Worm (Caenorhabditis elegans): ENCODE results near the gene fbxb-55.
A peak's percentile ranks its signal among the peaks of the same experiment; 100 is the strongest.

The fbxb-55 gene

ce11 chrIV:4030917-4031599 lies 37.5 kb upstream of the fbxb-55 start:
- no peak for TF ChIP-seq R02D3.7 (tag; optimal IDR thresholded peaks at IDR 0.05)
- TF ChIP-seq unc-39 (tag; optimal IDR thresholded peaks at IDR 0.05) = no peak
- no peak for TF ChIP-seq nhr-10 (tag; optimal IDR thresholded peaks at IDR 0.05)
- peak; percentile 82 for TF ChIP-seq ceh-16 (tag; optimal IDR thresholded peaks at IDR 0.05)
- peak; percentile 80 for TF ChIP-seq nhr-25 (tag; optimal IDR thresholded peaks at IDR 0.05)
- TF ChIP-seq aly-2 (tag; optimal IDR thresholded peaks at IDR 0.05) = no peak
- TF ChIP-seq elt-3 (tag; optimal IDR thresholded peaks at IDR 0.05) = no peak
- peak; percentile 79 for TF ChIP-seq gmeb-1 (tag; optimal IDR thresholded peaks at IDR 0.05)
- no peak for TF ChIP-seq zag-1 (tag; optimal IDR thresholded peaks at IDR 0.05)
- no peak for TF ChIP-seq ztf-11 (tag; optimal IDR thresholded peaks at IDR 0.05)
- peak; percentile 65 for TF ChIP-seq sma-3 (GFP tag; optimal IDR thresholded peaks at IDR 0.05)
- no peak for TF ChIP-seq snpc-4 (tag; optimal IDR thresholded peaks at IDR 0.05)
- peak; percentile 46 for TF ChIP-seq sma-9 (GFP tag; optimal IDR thresholded peaks at IDR 0.05)
- no peak for TF ChIP-seq sma-9 (tag; optimal IDR thresholded peaks at IDR 0.05)
- no peak for TF ChIP-seq unc-62 (GFP tag; optimal IDR thresholded peaks at IDR 0.05)
- no peak for TF ChIP-seq nhr-23 (tag; optimal IDR thresholded peaks at IDR 0.05)
- no peak for TF ChIP-seq nhr-237 (tag; optimal IDR thresholded peaks at IDR 0.05)
- no peak for TF ChIP-seq nhr-12 (tag; optimal IDR thresholded peaks at IDR 0.05)
- TF ChIP-seq ztf-4 (tag; optimal IDR thresholded peaks at IDR 0.05) = no peak
- TF ChIP-seq dmd-4 (tag; optimal IDR thresholded peaks at IDR 0.05) = no peak
- TF ChIP-seq nhr-129 (tag; optimal IDR thresholded peaks at IDR 0.05) = peak; percentile 6
- TF ChIP-seq mab-5 (tag; optimal IDR thresholded peaks at IDR 0.05) = no peak
- TF ChIP-seq crh-2 (tag; optimal IDR thresholded peaks at IDR 0.05) = no peak
- no peak for TF ChIP-seq elt-1 (tag; optimal IDR thresholded peaks at IDR 0.05)
- no peak for TF ChIP-seq ama-1 (optimal IDR thresholded peaks at IDR 0.05)
- TF ChIP-seq lin-13 (GFP tag; optimal IDR thresholded peaks at IDR 0.05) = peak; percentile 6
- no peak for TF ChIP-seq unc-55 (GFP tag; optimal IDR thresholded peaks at IDR 0.05)
- no peak for TF ChIP-seq C34F6.9 (tag; optimal IDR thresholded peaks at IDR 0.05)
- peak; percentile 66 for TF ChIP-seq blmp-1 (tag; optimal IDR thresholded peaks at IDR 0.05; ENCODE audit: insufficient read depth)
- no peak for TF ChIP-seq Y55F3AM.14 (GFP tag; optimal IDR thresholded peaks at IDR 0.05)
- no peak for TF ChIP-seq egl-27 (tag; optimal IDR thresholded peaks at IDR 0.05)
- peak; percentile 69 for TF ChIP-seq nhr-21 (tag; optimal IDR thresholded peaks at IDR 0.05)
- no peak for TF ChIP-seq F13H6.1 (tag; optimal IDR thresholded peaks at IDR 0.05)
- TF ChIP-seq sem-4 (tag; optimal IDR thresholded peaks at IDR 0.05) = no peak
- TF ChIP-seq skn-1 (tag; optimal IDR thresholded peaks at IDR 0.05) = no peak
- TF ChIP-seq lin-11 (tag; optimal IDR thresholded peaks at IDR 0.05) = no peak
- no peak for TF ChIP-seq nhr-11 (tag; optimal IDR thresholded peaks at IDR 0.05)
- TF ChIP-seq fos-1 (tag; optimal IDR thresholded peaks at IDR 0.05) = peak; percentile 6
- TF ChIP-seq lin-39 (tag; optimal IDR thresholded peaks at IDR 0.05) = no peak
- no peak for TF ChIP-seq ZK546.5 (tag; optimal IDR thresholded peaks at IDR 0.05)
- no peak for TF ChIP-seq ceh-82 (tag; optimal IDR thresholded peaks at IDR 0.05)
- TF ChIP-seq mdl-1 (tag; optimal IDR thresholded peaks at IDR 0.05) = no peak
- TF ChIP-seq peb-1 (tag; optimal IDR thresholded peaks at IDR 0.05) = no peak
- TF ChIP-seq ztf-1 (GFP tag; conservative IDR thresholded peaks at IDR 0.05) = no peak

DNA sequence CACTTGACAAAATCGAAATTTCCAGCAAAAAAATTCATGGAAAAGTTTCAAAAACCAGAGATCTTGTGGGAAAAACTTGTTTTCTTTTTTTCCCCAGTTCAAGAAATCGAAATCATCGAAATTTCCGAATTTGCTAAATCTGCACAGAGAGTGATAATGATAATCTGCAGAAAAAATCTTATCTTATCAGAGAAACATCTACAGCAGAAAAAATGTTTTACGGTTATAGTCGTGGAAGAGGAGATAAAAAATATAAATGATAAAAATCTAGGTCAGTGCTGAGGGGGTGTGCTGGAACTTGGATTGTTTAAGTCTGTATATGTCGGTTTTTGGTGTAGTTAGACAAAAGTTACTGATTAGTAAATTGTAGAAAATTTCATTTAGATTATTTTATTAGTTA lies 36.2 kb upstream of the fbxb-55 start:
- TF ChIP-seq fos-1 (tag; optimal IDR thresholded peaks at IDR 0.05) (peak; percentile 58), crh-2 (tag; optimal IDR thresholded peaks at IDR 0.05) (no peak)

DNA sequence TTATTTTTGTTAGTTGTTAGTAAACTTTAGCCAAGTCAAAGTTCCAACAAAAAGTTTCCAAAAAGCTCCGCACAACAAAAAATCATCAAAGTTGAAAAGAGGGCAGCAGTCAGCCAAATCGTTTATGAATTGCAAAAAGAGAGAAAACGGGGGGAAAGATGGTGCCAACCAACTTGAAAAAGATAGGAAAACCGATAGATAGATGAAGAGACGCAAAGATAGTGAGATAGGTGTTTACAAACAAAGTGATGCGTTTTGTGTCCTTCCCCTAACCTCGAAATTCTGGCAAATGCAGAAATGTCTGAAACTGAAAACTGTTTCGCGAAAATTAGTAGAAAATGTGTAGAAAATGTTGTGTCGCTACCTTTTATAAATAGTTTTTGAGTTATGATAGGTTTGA lies 35.1 kb upstream of the fbxb-55 start:
- no peak for TF ChIP-seq ama-1 (optimal IDR thresholded peaks at IDR 0.05)
- TF ChIP-seq dmd-4 (tag; optimal IDR thresholded peaks at IDR 0.05) = no peak
- no peak for TF ChIP-seq egl-27 (tag; optimal IDR thresholded peaks at IDR 0.05)
- TF ChIP-seq mdl-1 (tag; optimal IDR thresholded peaks at IDR 0.05) = peak in 1 of 2 experiments; percentile 24
- no peak for TF ChIP-seq gmeb-1 (tag; optimal IDR thresholded peaks at IDR 0.05)
- TF ChIP-seq lsy-2 (tag; optimal IDR thresholded peaks at IDR 0.05) = peak in 1 of 2 experiments; percentile 11
- TF ChIP-seq elt-3 (tag; optimal IDR thresholded peaks at IDR 0.05) = no peak
- TF ChIP-seq lin-13 (GFP tag; optimal IDR thresholded peaks at IDR 0.05) = no peak
- peak; percentile 18 for TF ChIP-seq sma-9 (GFP tag; optimal IDR thresholded peaks at IDR 0.05)
- TF ChIP-seq sma-9 (tag; optimal IDR thresholded peaks at IDR 0.05) = no peak
- peak; percentile 39 for TF ChIP-seq unc-55 (GFP tag; optimal IDR thresholded peaks at IDR 0.05)
- TF ChIP-seq R02D3.7 (tag; optimal IDR thresholded peaks at IDR 0.05) = no peak
- no peak for TF ChIP-seq nhr-237 (tag; optimal IDR thresholded peaks at IDR 0.05)
- no peak for TF ChIP-seq peb-1 (tag; optimal IDR thresholded peaks at IDR 0.05)
- TF ChIP-seq C34F6.9 (tag; optimal IDR thresholded peaks at IDR 0.05) = peak; percentile 27
- TF ChIP-seq crh-2 (tag; optimal IDR thresholded peaks at IDR 0.05) = peak; percentile 6
- TF ChIP-seq alr-1 (tag; optimal IDR thresholded peaks at IDR 0.05) = no peak
- TF ChIP-seq nhr-129 (tag; optimal IDR thresholded peaks at IDR 0.05) = peak; percentile 36
